Fruit fly (Drosophila melanogaster): ENCODE data around the gene CG42393.

DNA sequence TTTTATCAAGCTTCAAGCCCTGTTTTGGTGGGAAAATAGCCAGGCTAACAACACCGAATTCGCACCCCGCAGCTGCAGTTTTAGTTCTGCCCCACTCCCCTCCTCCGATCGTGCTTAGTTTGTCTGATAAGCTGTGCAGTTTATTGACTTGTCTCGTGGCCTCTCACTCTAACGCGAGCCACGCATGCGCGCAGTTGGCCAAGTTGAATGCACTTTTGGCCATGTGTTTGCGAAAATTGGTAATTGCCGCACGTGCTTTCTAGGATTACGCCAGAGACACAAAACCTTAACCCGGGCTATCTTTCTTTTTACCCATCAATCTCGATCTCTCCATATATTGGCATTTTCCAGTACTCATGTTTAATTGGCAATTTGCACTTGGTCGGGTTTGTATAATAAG is 36.2 kb upstream of the CG42393 start:
- no peak for TF ChIP-seq Sox15 (GFP tag; optimal IDR thresholded peaks at IDR 0.05)
- TF ChIP-seq CG32006 (GFP tag; optimal IDR thresholded peaks at IDR 0.05) = no peak
- no peak for TF ChIP-seq topi (GFP tag; optimal IDR thresholded peaks at IDR 0.05)
- no peak for TF ChIP-seq net (GFP tag; optimal IDR thresholded peaks at IDR 0.05)
- no peak for TF ChIP-seq spab (GFP tag; optimal IDR thresholded peaks at IDR 0.05)
- TF ChIP-seq Sox102F (GFP tag; optimal IDR thresholded peaks at IDR 0.05) = no peak
- TF ChIP-seq CG10631 (GFP tag; optimal IDR thresholded peaks at IDR 0.05) = no peak
- TF ChIP-seq CG7368 (GFP tag; optimal IDR thresholded peaks at IDR 0.05) = no peak
- TF ChIP-seq CG9139 (GFP tag; optimal IDR thresholded peaks at IDR 0.05) = no peak
- no peak for TF ChIP-seq Ets96B (tag; optimal IDR thresholded peaks at IDR 0.05)
- no peak for TF ChIP-seq Hr4 (GFP tag; optimal IDR thresholded peaks at IDR 0.05)

All from whole organism, prepupa.